Worm (Caenorhabditis elegans) whole organism, L4 larva: ENCODE data around the gene rga-1.
A peak's percentile ranks its signal among the peaks of the same experiment; 100 is the strongest.

Experiments
- D1046.2 ChIP-seq: fragments of 200-800 bp; sonication (Bioruptor generic); IDR thresholded peaks from 2 replicates; pipeline ENCODE4 v1.3.6; 2022; ENCODE audit warnings: missing genetic modification characterization, missing compliant biosample characterization
- Y105C5A.15 ChIP-seq: fragments of 200-800 bp; sonication (Bioruptor generic); IDR thresholded peaks from 2 replicates; pipeline ENCODE4 v1.3.6; 2022; ENCODE audit warnings: missing genetic modification characterization, missing compliant biosample characterization
- Y5F2A.4 ChIP-seq: fragments of 200-800 bp; sonication (Bioruptor generic); optimal IDR thresholded peaks from 2 replicates; lab custom pipeline; 2018; ENCODE audit warnings: mild to moderate bottlenecking, missing genetic modification characterization, missing compliant biosample characterization
- ZK337.2 ChIP-seq: fragments of 200-800 bp; sonication (Bioruptor generic); IDR thresholded peaks from 2 replicates; pipeline ENCODE4 v1.3.6; 2022; ENCODE audit warnings: missing genetic modification reagents, missing genetic modification characterization, missing compliant biosample characterization
- aha-1 ChIP-seq: fragments of 150-350 bp; peaks from one replicate; lab custom pipeline; 2014; ENCODE audit warnings: missing biosample characterization, missing genetic modification characterization
- aly-2 ChIP-seq: sonication (generic microtip); optimal IDR thresholded peaks from 2 replicates; lab custom pipeline; 2018; ENCODE audit warnings: missing biosample characterization, missing genetic modification characterization
- ama-1 ChIP-seq: fragments of 150-350 bp; optimal IDR thresholded peaks from 2 replicates; lab custom pipeline; 2014; ENCODE audit warnings: inconsistent platforms, mixed read lengths
- arid-1 ChIP-seq: fragments of 200-800 bp; sonication (Bioruptor generic); conservative IDR thresholded peaks from 2 replicates; pipeline ENCODE4 v1.3.6; 2022; ENCODE audit warnings: missing genetic modification reagents, missing genetic modification characterization, missing compliant biosample characterization
- ceh-20 ChIP-seq: fragments of 200-800 bp; sonication (Bioruptor generic); IDR thresholded peaks from 2 replicates; pipeline ENCODE4 v1.3.6; 2022; ENCODE audit warnings: missing genetic modification reagents, missing genetic modification characterization, missing compliant biosample characterization
- ceh-28 ChIP-seq: fragments of 150-350 bp; optimal IDR thresholded peaks from 2 replicates; lab custom pipeline; 2014; ENCODE audit warnings: missing biosample characterization, missing genetic modification reagents, missing genetic modification characterization
- ctbp-1 ChIP-seq: fragments of 200-800 bp; sonication (Bioruptor generic); IDR thresholded peaks from 2 replicates; pipeline ENCODE4 v1.3.6; 2022; ENCODE audit warnings: missing genetic modification reagents, missing genetic modification characterization, missing compliant biosample characterization
- daf-12 ChIP-seq: fragments of 150-350 bp; optimal IDR thresholded peaks from 2 replicates; lab custom pipeline; 2014; ENCODE audit warnings: missing biosample characterization, missing genetic modification reagents, missing genetic modification characterization
- dmd-6 ChIP-seq: fragments of 200-800 bp; sonication (Bioruptor generic); IDR thresholded peaks from 2 replicates; pipeline ENCODE4 v1.3.6; 2022; ENCODE audit warnings: missing genetic modification reagents, missing genetic modification characterization, missing compliant biosample characterization
- dpl-1 ChIP-seq: fragments of 150-350 bp; optimal IDR thresholded peaks from 2 replicates; lab custom pipeline; 2014; ENCODE audit warnings: missing biosample characterization, missing genetic modification reagents, missing genetic modification characterization
- egl-43 ChIP-seq: fragments of 200-800 bp; sonication (Bioruptor generic); IDR thresholded peaks from 2 replicates; pipeline ENCODE4 v1.3.6; 2022; ENCODE audit warnings: missing genetic modification reagents, missing genetic modification characterization, missing compliant biosample characterization
- fkh-10 ChIP-seq: fragments of 150-350 bp; optimal IDR thresholded peaks from 2 replicates; lab custom pipeline; 2014; ENCODE audit warnings: missing biosample characterization, missing genetic modification reagents, missing genetic modification characterization
- gei-8 ChIP-seq: fragments of 200-800 bp; sonication (Bioruptor generic); optimal IDR thresholded peaks from 2 replicates; lab custom pipeline; 2018; ENCODE audit warnings: mild to moderate bottlenecking, missing genetic modification characterization, missing compliant biosample characterization
- hlh-11 ChIP-seq: fragments of 200-800 bp; sonication (Bioruptor generic); optimal IDR thresholded peaks from 2 replicates; lab custom pipeline; 2018; ENCODE audit warnings: mild to moderate bottlenecking, missing genetic modification characterization, missing compliant biosample characterization
- hlh-30 ChIP-seq: sonication (generic microtip); optimal IDR thresholded peaks from 2 replicates; lab custom pipeline; 2017; ENCODE audit warnings: antibody characterized with exemption, mild to moderate bottlenecking, missing genetic modification characterization, missing compliant biosample characterization; ENCODE audit not compliant: insufficient read depth
- lim-7 ChIP-seq: fragments of 200-800 bp; sonication (Bioruptor generic); IDR thresholded peaks from 2 replicates; pipeline ENCODE4 v1.3.6; 2022; ENCODE audit warnings: missing genetic modification characterization, missing compliant biosample characterization
- lin-1 ChIP-seq: fragments of 200-800 bp; sonication (Bioruptor generic); IDR thresholded peaks from 2 replicates; pipeline ENCODE4 v1.3.6; 2022; ENCODE audit warnings: missing genetic modification reagents, missing genetic modification characterization, missing compliant biosample characterization
- lin-13 ChIP-seq: fragments of 150-350 bp; optimal IDR thresholded peaks from 2 replicates; lab custom pipeline; 2014; ENCODE audit warnings: missing biosample characterization, missing genetic modification reagents, missing genetic modification characterization
- lin-39 ChIP-seq: fragments of 150-350 bp; optimal IDR thresholded peaks from 2 replicates; lab custom pipeline; 2014; ENCODE audit warnings: missing biosample characterization, missing genetic modification reagents, missing genetic modification characterization
- lsy-2 ChIP-seq, 2 experiments: fragments of 150-350 bp in 1 of 2; sonication (generic microtip) in 1 of 2; optimal IDR thresholded peaks; 2 replicates each; lab custom pipeline; 2014 to 2017; ENCODE audit warnings: missing biosample characterization in 2 of 2, missing genetic modification characterization in 2 of 2
- mdl-1 ChIP-seq, 2 experiments: fragments of 150-350 bp in 1 of 2; sonication (generic microtip) in 1 of 2; optimal IDR thresholded peaks; 2 replicates each; lab custom pipeline; 2014 to 2017; ENCODE audit warnings: missing biosample characterization in 2 of 2, missing genetic modification characterization in 2 of 2
- mdt-29 ChIP-seq: fragments of 200-800 bp; sonication (Bioruptor generic); IDR thresholded peaks from 2 replicates; pipeline ENCODE4 v1.3.6; 2022; ENCODE audit warnings: missing genetic modification reagents, missing genetic modification characterization, missing compliant biosample characterization
- mep-1 ChIP-seq: fragments of 150-350 bp; sonication (generic microtip); optimal IDR thresholded peaks from 3 replicates; lab custom pipeline; 2014; ENCODE audit warnings: missing biosample characterization, missing genetic modification characterization
- mxl-2 ChIP-seq: fragments of 200-800 bp; sonication (Bioruptor generic); conservative IDR thresholded peaks from 2 replicates; pipeline ENCODE4 v1.3.6; 2022; ENCODE audit warnings: missing genetic modification reagents, missing genetic modification characterization, missing compliant biosample characterization
- nhr-10 ChIP-seq: fragments of 150-350 bp; optimal IDR thresholded peaks from 2 replicates; lab custom pipeline; 2014; ENCODE audit warnings: missing biosample characterization, missing genetic modification characterization
- nhr-11 ChIP-seq: fragments of 150-350 bp; optimal IDR thresholded peaks from 2 replicates; lab custom pipeline; 2014; ENCODE audit warnings: missing biosample characterization, missing genetic modification characterization
- nhr-25 ChIP-seq: sonication (generic microtip); optimal IDR thresholded peaks from 2 replicates; lab custom pipeline; 2017; ENCODE audit warnings: missing genetic modification characterization, mild to moderate bottlenecking, missing compliant biosample characterization, antibody characterized with exemption, moderate library complexity, borderline replicate concordance; ENCODE audit not compliant: insufficient read depth
- nhr-48 ChIP-seq: sonication (generic microtip); optimal IDR thresholded peaks from 2 replicates; lab custom pipeline; 2016; ENCODE audit warnings: mild to moderate bottlenecking, missing genetic modification characterization, missing compliant biosample characterization
- pha-4 ChIP-seq, 2 experiments: fragments of 150-350 bp in 1 of 2; fragments of 200-800 bp in 1 of 2; sonication (Bioruptor generic) in 1 of 2; IDR thresholded peaks in 1 of 2; optimal IDR thresholded peaks in 1 of 2; 2 replicates each; pipeline versions ENCODE4 v1.3.6 to Lab custom; 2014 to 2022; ENCODE audit warnings: missing genetic modification characterization in 2 of 2, missing genetic modification reagents in 2 of 2, missing biosample characterization in 1 of 2, missing compliant biosample characterization in 1 of 2
- pqm-1 ChIP-seq: sonication (generic microtip); optimal IDR thresholded peaks from 2 replicates; lab custom pipeline; 2017; ENCODE audit warnings: missing biosample characterization, missing genetic modification characterization
- skn-1 ChIP-seq: fragments of 150-350 bp; optimal IDR thresholded peaks from 2 replicates; lab custom pipeline; 2014; ENCODE audit warnings: missing biosample characterization, missing genetic modification characterization
- snpc-1.2 ChIP-seq: fragments of 200-800 bp; sonication (Bioruptor generic); IDR thresholded peaks from 2 replicates; pipeline ENCODE4 v1.3.6; 2022; ENCODE audit warnings: missing genetic modification reagents, missing genetic modification characterization, missing compliant biosample characterization
- snpc-4 ChIP-seq: fragments of 150-350 bp; optimal IDR thresholded peaks from 2 replicates; lab custom pipeline; 2014; ENCODE audit warnings: missing biosample characterization, missing genetic modification characterization
- spr-1 ChIP-seq: sonication (generic microtip); optimal IDR thresholded peaks from 2 replicates; lab custom pipeline; 2016; ENCODE audit warnings: mild to moderate bottlenecking, missing genetic modification characterization, missing compliant biosample characterization
- tra-1 ChIP-seq: fragments of 200-800 bp; sonication (Bioruptor generic); IDR thresholded peaks from 2 replicates; pipeline ENCODE4 v1.3.6; 2022; ENCODE audit warnings: missing genetic modification reagents, missing genetic modification characterization, missing compliant biosample characterization
- unc-62 ChIP-seq, 3 experiments: fragments of 150-350 bp in 1 of 3; sonication (generic microtip); optimal IDR thresholded peaks in 2 of 3; peaks in 1 of 3; 1 replicate in 1 of 3; 2 replicates in 2 of 3; lab custom pipeline; 2014 to 2017; ENCODE audit warnings: missing biosample characterization in 3 of 3, missing genetic modification characterization in 3 of 3, missing genetic modification reagents in 3 of 3, missing genotype in 1 of 3
- vab-7 ChIP-seq: fragments of 200-800 bp; sonication (Bioruptor generic); IDR thresholded peaks from 2 replicates; pipeline ENCODE4 v1.3.6; 2022; ENCODE audit warnings: missing genetic modification reagents, missing genetic modification characterization, missing compliant biosample characterization
- zfp-3 ChIP-seq: fragments of 200-800 bp; sonication (Bioruptor generic); conservative IDR thresholded peaks from 2 replicates; pipeline ENCODE4 v1.3.6; 2022; ENCODE audit warnings: missing genetic modification reagents, missing genetic modification characterization, missing compliant biosample characterization

rga-1 gene

ce11 chrII:11473525-11474181 lies 9.0 kb downstream of the rga-1 start, which contains the start of the genes metl-1 and W02B12.11 (continued):
- 0 out of 2 replicates have a peak, but pooled peaks have one; percentile 45 for TF ChIP-seq tra-1 (GFP tag; lab: Robert Waterston, UW)
- peak; percentile 73 for TF ChIP-seq ctbp-1 (GFP tag; lab: Robert Waterston, UW)
- no peak for TF ChIP-seq Y5F2A.4
- no peak for TF ChIP-seq pqm-1 (tag; lab: Kevin White, UChicago)
- no peak for TF ChIP-seq lin-39 (tag; lab: Kevin White, UChicago)

- TF ChIP-seq aha-1 (tag; lab: Kevin White, UChicago) (no peak), snpc-1.2 (GFP tag; lab: Robert Waterston, UW) (no peak), ceh-20 (no peak), skn-1 (tag; lab: Kevin White, UChicago) (no peak), dpl-1 (GFP tag; lab: Kevin White, UChicago) (no peak), spr-1 (tag; lab: Kevin White, UChicago) (no peak), ZK337.2 (GFP tag; lab: Robert Waterston, UW) (no peak), nhr-10 (tag; lab: Kevin White, UChicago) (no peak), lsy-2 (tag; optimal IDR thresholded peaks at IDR 0.05; lab: Kevin White, UChicago) (no peak), snpc-4 (tag; lab: Kevin White, UChicago) (no peak), hlh-30 (tag; lab: Kevin White, UChicago) (no peak), Y5F2A.4 (no peak), lim-7 (GFP tag; lab: Robert Waterston, UW) (no peak), D1046.2 (GFP tag; lab: Robert Waterston, UW) (no peak), gei-8 (GFP tag; lab: Kevin White, UChicago) (no peak), arid-1 (GFP tag; lab: Robert Waterston, UW) (no peak), unc-62 (GFP tag; optimal IDR thresholded peaks at IDR 0.05 in 1 of 2; lab: Kevin White, UChicago) (no peak), unc-62 (tag; optimal IDR thresholded peaks at IDR 0.05; lab: Kevin White, UChicago) (no peak), hlh-11 (tag; lab: Kevin White, UChicago) (no peak), dmd-6 (GFP tag; lab: Robert Waterston, UW) (no peak)
Observed at ce11 chrII:11476410-11476809, 11.7 kb downstream of the rga-1 start, which contains the start of gene W02B12.16. TSS of gene W02B12.16 (minus strand) at chrII:11476510.

ce11 chrII:11479076-11479475 lies 14.4 kb downstream of the rga-1 start, which contains the start of gene W02B12.12:
TSS of gene W02B12.12 (minus strand) at chrII:11479176.
- TF ChIP-seq unc-62 (GFP tag; optimal IDR thresholded peaks at IDR 0.05 in 1 of 2; lab: Kevin White, UChicago) (peak in 1 of 2 experiments; percentile 73), unc-62 (tag; optimal IDR thresholded peaks at IDR 0.05; lab: Kevin White, UChicago) (no peak), mdl-1 (tag; optimal IDR thresholded peaks at IDR 0.05; lab: Kevin White, UChicago) (no peak)

ce11 chrII:11484600-11484999 lies 19.9 kb downstream of the rga-1 start:
- no peak for TF ChIP-seq aly-2
- TF ChIP-seq zfp-3 (GFP tag; lab: Robert Waterston, UW): 0 out of 2 replicates have a peak, but pooled peaks have one; percentile 48
- TF ChIP-seq mep-1: no peak
- TF ChIP-seq dmd-6 (GFP tag; lab: Robert Waterston, UW): peak; percentile 72
- TF ChIP-seq nhr-48: peak; percentile 76
- peak; percentile 73 for TF ChIP-seq hlh-11 (tag; lab: Kevin White, UChicago)
- TF ChIP-seq lin-1: peak; percentile 92
- peak; percentile 99 for TF ChIP-seq egl-43
- peak; percentile 34 for TF ChIP-seq fkh-10 (GFP tag; lab: Kevin White, UChicago)
- TF ChIP-seq lin-13: peak; percentile 73
- TF ChIP-seq daf-12 (tag; lab: Kevin White, UChicago): no peak
- no peak for TF ChIP-seq ceh-28 (tag; lab: Kevin White, UChicago)
- TF ChIP-seq arid-1 (GFP tag; lab: Robert Waterston, UW): peak; percentile 97
- TF ChIP-seq ama-1 (lab: Kevin White, UChicago): no peak
- peak; percentile 98 for TF ChIP-seq vab-7 (GFP tag; lab: Robert Waterston, UW)
- peak; percentile 95 for TF ChIP-seq D1046.2 (GFP tag; lab: Robert Waterston, UW)
- TF ChIP-seq pha-4 (GFP tag; IDR thresholded peaks at IDR 0.05; lab: Robert Waterston, UW): peak; percentile 96
- TF ChIP-seq pha-4 (tag; optimal IDR thresholded peaks at IDR 0.05; lab: Kevin White, UChicago): no peak
- peak; percentile 75 for TF ChIP-seq mxl-2 (GFP tag; lab: Robert Waterston, UW)
- peak in 1 of 2 experiments; percentile 87 for TF ChIP-seq lsy-2 (tag; optimal IDR thresholded peaks at IDR 0.05; lab: Kevin White, UChicago)
- TF ChIP-seq nhr-25 (tag; lab: Kevin White, UChicago): peak; percentile 44
- TF ChIP-seq mdt-29 (GFP tag; lab: Robert Waterston, UW): peak; percentile 87
- no peak for TF ChIP-seq nhr-11 (tag; lab: Kevin White, UChicago)
- peak; percentile 97 for TF ChIP-seq Y105C5A.15 (GFP tag; lab: Robert Waterston, UW)
- TF ChIP-seq snpc-1.2 (GFP tag; lab: Robert Waterston, UW): peak; percentile 92
